Worm (Caenorhabditis elegans) whole organism, young adult: ENCODE results near the gene T04A8.13.

Experiments used
- B0019.2 ChIP-seq: fragments of 200-800 bp; sonication (Bioruptor generic); conservative IDR thresholded peaks from 2 replicates; pipeline ENCODE4 v1.3.6; 2022; ENCODE audit warnings: missing genetic modification reagents, missing genetic modification characterization, missing compliant biosample characterization
- Y95B8A.8 ChIP-seq: fragments of 200-800 bp; sonication (Bioruptor generic); IDR thresholded peaks from 2 replicates; pipeline ENCODE4 v1.3.6; 2022; ENCODE audit warnings: missing genetic modification reagents, missing genetic modification characterization, missing compliant biosample characterization
- ama-1 ChIP-seq, 3 experiments: fragments of 150-350 bp in 1 of 3; sonication (generic microtip) in 2 of 3; optimal IDR thresholded peaks; 2 replicates each; lab custom pipeline; 2014 to 2018; ENCODE audit warnings: missing biosample characterization in 2 of 3, missing genetic modification characterization in 2 of 3, missing genetic modification reagents in 2 of 3
- attf-5 ChIP-seq: fragments of 200-800 bp; sonication (Bioruptor generic); optimal IDR thresholded peaks from 2 replicates; lab custom pipeline; 2018; ENCODE audit warnings: mild to moderate bottlenecking, missing genetic modification characterization, missing compliant biosample characterization
- ets-4 ChIP-seq: fragments of 200-800 bp; sonication (Bioruptor generic); optimal IDR thresholded peaks from 2 replicates; lab custom pipeline; 2018; ENCODE audit warnings: mild to moderate bottlenecking, missing genetic modification characterization, missing compliant biosample characterization
- him-1 ChIP-seq: sonication (generic microtip); optimal IDR thresholded peaks from 2 replicates; lab custom pipeline; 2016; ENCODE audit warnings: missing genotype, missing genetic modification reagents, missing genetic modification characterization, missing compliant biosample characterization
- let-526 ChIP-seq: fragments of 200-800 bp; sonication (Bioruptor generic); IDR thresholded peaks from 2 replicates; pipeline ENCODE4 v1.3.6; 2022; ENCODE audit warnings: missing genetic modification reagents, missing genetic modification characterization, missing compliant biosample characterization
- lsl-1 ChIP-seq: fragments of 200-800 bp; sonication (Bioruptor generic); optimal IDR thresholded peaks from 2 replicates; lab custom pipeline; 2018; ENCODE audit warnings: mild to moderate bottlenecking, missing genetic modification characterization, moderate library complexity, missing compliant biosample characterization
- madf-10 ChIP-seq: sonication (generic microtip); optimal IDR thresholded peaks from 2 replicates; lab custom pipeline; 2016; ENCODE audit warnings: mild to moderate bottlenecking, missing genetic modification characterization, missing compliant biosample characterization
- sptf-2 ChIP-seq: fragments of 200-800 bp; sonication (Bioruptor generic); optimal IDR thresholded peaks from 2 replicates; lab custom pipeline; 2018; ENCODE audit warnings: mild to moderate bottlenecking, missing genetic modification characterization, missing compliant biosample characterization
- unc-130 ChIP-seq: sonication (generic microtip); optimal IDR thresholded peaks from 2 replicates; lab custom pipeline; 2016; ENCODE audit warnings: missing genetic modification reagents, missing genetic modification characterization, missing compliant biosample characterization

DNA sequence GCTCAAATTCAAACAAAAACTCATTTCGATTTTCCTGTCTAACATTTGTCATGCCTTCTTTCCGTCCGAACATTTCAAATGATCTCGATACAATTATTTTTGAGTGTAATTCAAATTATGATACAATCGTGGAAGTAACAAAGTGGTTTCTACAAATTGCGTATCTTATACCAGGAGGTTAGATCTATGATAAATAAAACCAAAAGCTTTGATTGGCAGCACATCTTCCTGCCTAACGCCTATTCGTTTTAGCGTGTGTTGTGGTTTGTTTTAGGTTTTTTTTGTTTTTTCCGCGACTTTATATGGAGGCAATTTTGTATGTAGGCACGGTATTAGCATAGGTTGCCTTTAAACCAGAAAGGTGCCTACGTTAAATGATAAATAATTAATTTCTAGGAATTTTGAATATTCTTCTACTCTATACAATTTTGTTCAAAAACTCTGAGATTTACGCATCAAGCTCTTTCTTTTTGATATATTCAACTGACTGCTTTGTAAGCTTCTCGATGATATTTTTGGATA, 26.8 kb upstream of the T04A8.13 start, which contains the start of gene srg-11:
- no peak for TF ChIP-seq Y95B8A.8
- TF ChIP-seq unc-130 (GFP tag; lab: Kevin White, UChicago) = no peak
- TF ChIP-seq lsl-1 (GFP tag; lab: Kevin White, UChicago) = no peak
- no peak for TF ChIP-seq ama-1 (optimal IDR thresholded peaks at IDR 0.05; lab: Kevin White, UChicago)
- no peak for TF ChIP-seq ama-1 (GFP tag; optimal IDR thresholded peaks at IDR 0.05; lab: Kevin White, UChicago)
- TF ChIP-seq ets-4 (GFP tag; lab: Kevin White, UChicago) = no peak
- TF ChIP-seq sptf-2 = no peak
- TF ChIP-seq B0019.2 (GFP tag; lab: Robert Waterston, UW) = no peak
- no peak for TF ChIP-seq him-1 (tag; lab: Kevin White, UChicago)
- no peak for TF ChIP-seq attf-5 (GFP tag; lab: Kevin White, UChicago)
- no peak for TF ChIP-seq madf-10 (tag; lab: Kevin White, UChicago)
- TF ChIP-seq let-526 (GFP tag; lab: Robert Waterston, UW) = no peak
